Fruit fly (Drosophila melanogaster) whole organism, prepupa: Measurements from ENCODE around the gene CG43120.

Experiments used
- Blimp-1 ChIP-seq: fragments of 200-800 bp; sonication (Bioruptor generic); optimal IDR thresholded peaks from 3 replicates; lab custom pipeline; 2017; ENCODE audit warnings: missing biosample characterization, missing genetic modification characterization, mild to moderate bottlenecking, moderate library complexity, missing genetic modification reagents
- CG10631 ChIP-seq: fragments of 200-800 bp; sonication (Bioruptor generic); optimal IDR thresholded peaks from 2 replicates; lab custom pipeline; 2016; ENCODE audit warnings: missing biosample characterization, missing genetic modification characterization
- CG10669 ChIP-seq: fragments of 200-800 bp; sonication (Bioruptor generic); optimal IDR thresholded peaks from 3 replicates; lab custom pipeline; 2018; ENCODE audit warnings: missing biosample characterization, mild to moderate bottlenecking, missing genetic modification characterization, moderate library complexity
- CG11902 ChIP-seq: fragments of 200-800 bp; sonication (Bioruptor generic); optimal IDR thresholded peaks from 3 replicates; lab custom pipeline; 2016; ENCODE audit warnings: missing biosample characterization, missing genetic modification characterization
- CG15336 ChIP-seq: fragments of 200-800 bp; sonication (Bioruptor generic); IDR thresholded peaks from 2 replicates; pipeline ENCODE4 v1.3.6; 2022; ENCODE audit warnings: missing biosample characterization, missing genetic modification characterization
- CG1621 ChIP-seq: fragments of 200-800 bp; sonication (Bioruptor generic); optimal IDR thresholded peaks from 3 replicates; lab custom pipeline; 2018; ENCODE audit warnings: missing biosample characterization, mild to moderate bottlenecking, missing genetic modification characterization
- CG16779 ChIP-seq: fragments of 200-800 bp; sonication (Bioruptor generic); optimal IDR thresholded peaks from 3 replicates; lab custom pipeline; 2017; ENCODE audit warnings: missing biosample characterization, mild to moderate bottlenecking, missing genetic modification characterization
- CG3032 ChIP-seq: fragments of 200-800 bp; optimal IDR thresholded peaks from 2 replicates; lab custom pipeline; 2019; ENCODE audit warnings: missing biosample characterization, mild to moderate bottlenecking, missing genetic modification characterization, moderate library complexity
- CG31627 ChIP-seq: fragments of 200-800 bp; sonication (Bioruptor generic); optimal IDR thresholded peaks from 3 replicates; lab custom pipeline; 2016; ENCODE audit warnings: missing biosample characterization, missing genetic modification characterization
- CG32006 ChIP-seq: fragments of 200-800 bp; sonication (Bioruptor generic); optimal IDR thresholded peaks from 3 replicates; lab custom pipeline; 2017; ENCODE audit warnings: missing biosample characterization, mild to moderate bottlenecking, missing genetic modification characterization
- CG34406 ChIP-seq: fragments of 200-800 bp; sonication (Bioruptor generic); optimal IDR thresholded peaks from 3 replicates; lab custom pipeline; 2016; ENCODE audit warnings: missing biosample characterization, missing genetic modification characterization
- CG3919 ChIP-seq: fragments of 200-800 bp; sonication (Bioruptor generic); optimal IDR thresholded peaks from 3 replicates; lab custom pipeline; 2016; ENCODE audit warnings: missing biosample characterization, missing genetic modification characterization
- CG6163 ChIP-seq: fragments of 200-800 bp; sonication (Bioruptor generic); IDR thresholded peaks from 3 replicates; pipeline ENCODE4 v1.3.6; 2022; ENCODE audit warnings: missing biosample characterization, missing genetic modification characterization
- CG6792 ChIP-seq: fragments of 200-800 bp; sonication (Bioruptor generic); optimal IDR thresholded peaks from 3 replicates; lab custom pipeline; 2016; ENCODE audit warnings: missing biosample characterization, missing genetic modification characterization
- CG6808 ChIP-seq: fragments of 200-800 bp; sonication (Bioruptor generic); optimal IDR thresholded peaks from 3 replicates; lab custom pipeline; 2017; ENCODE audit warnings: missing biosample characterization, missing genetic modification characterization, mild to moderate bottlenecking, moderate library complexity, missing genetic modification reagents
- CG6854 ChIP-seq: fragments of 200-800 bp; sonication (Bioruptor generic); optimal IDR thresholded peaks from 2 replicates; lab custom pipeline; 2017; ENCODE audit warnings: missing biosample characterization, mild to moderate bottlenecking, missing genetic modification characterization
- CG7368 ChIP-seq: fragments of 200-800 bp; sonication (Bioruptor generic); optimal IDR thresholded peaks from 3 replicates; lab custom pipeline; 2016; ENCODE audit warnings: missing biosample characterization, missing genetic modification characterization
- CG8319 ChIP-seq: fragments of 200-800 bp; sonication (Bioruptor generic); optimal IDR thresholded peaks from 3 replicates; lab custom pipeline; 2016; ENCODE audit warnings: missing biosample characterization, missing genetic modification characterization
- CG8632 ChIP-seq: fragments of 200-800 bp; sonication (Bioruptor generic); optimal IDR thresholded peaks from 3 replicates; lab custom pipeline; 2016; ENCODE audit warnings: missing biosample characterization, missing genetic modification characterization
- Eip75B ChIP-seq: fragments of 200-800 bp; sonication (Bioruptor generic); optimal IDR thresholded peaks from 3 replicates; lab custom pipeline; 2016; ENCODE audit warnings: missing biosample characterization, missing genetic modification characterization
- Eip78C ChIP-seq: fragments of 200-800 bp; sonication (Bioruptor generic); peaks from one replicate; lab custom pipeline; 2016; ENCODE audit warnings: missing biosample characterization, missing genetic modification characterization
- Eip93F ChIP-seq: fragments of 200-800 bp; sonication (Bioruptor generic); optimal IDR thresholded peaks from 2 replicates; lab custom pipeline; 2016; ENCODE audit warnings: missing biosample characterization, mild to moderate bottlenecking, missing genetic modification characterization
- Ets21C ChIP-seq: fragments of 200-800 bp; sonication (Bioruptor generic); optimal IDR thresholded peaks from 3 replicates; lab custom pipeline; 2016; ENCODE audit warnings: missing biosample characterization, missing genetic modification characterization
- Ets96B ChIP-seq: fragments of 200-800 bp; optimal IDR thresholded peaks from 2 replicates; lab custom pipeline; 2019; ENCODE audit warnings: missing biosample characterization, mild to moderate bottlenecking, missing genetic modification characterization, moderate library complexity
- Gug ChIP-seq: fragments of 200-800 bp; sonication (Bioruptor generic); IDR thresholded peaks from 2 replicates; pipeline ENCODE4 v1.3.6; 2022; ENCODE audit warnings: missing biosample characterization, missing genetic modification characterization
- Hr38 ChIP-seq: sonication (Bioruptor generic); optimal IDR thresholded peaks from 2 replicates; lab custom pipeline; 2016; ENCODE audit warnings: missing biosample characterization, missing genetic modification characterization
- Hr39 ChIP-seq: fragments of 200-800 bp; sonication (Bioruptor generic); optimal IDR thresholded peaks from 2 replicates; lab custom pipeline; 2016; ENCODE audit warnings: missing biosample characterization, missing genetic modification characterization
- Met ChIP-seq: fragments of 200-800 bp; sonication (Bioruptor generic); optimal IDR thresholded peaks from 3 replicates; lab custom pipeline; 2016; ENCODE audit warnings: missing biosample characterization, missing genetic modification characterization
- OdsH ChIP-seq: fragments of 200-800 bp; sonication (Bioruptor generic); optimal IDR thresholded peaks from 3 replicates; lab custom pipeline; 2016; ENCODE audit warnings: missing biosample characterization, missing genetic modification characterization
- Smox ChIP-seq: fragments of 200-800 bp; sonication (Bioruptor generic); optimal IDR thresholded peaks from 3 replicates; lab custom pipeline; 2016; ENCODE audit warnings: missing biosample characterization, missing genetic modification characterization
- Sox102F ChIP-seq: fragments of 200-800 bp; sonication (Bioruptor generic); optimal IDR thresholded peaks from 2 replicates; lab custom pipeline; 2016; ENCODE audit warnings: missing biosample characterization, mild to moderate bottlenecking, missing genetic modification characterization
- Sox14 ChIP-seq: fragments of 200-800 bp; sonication (Bioruptor generic); optimal IDR thresholded peaks from 3 replicates; lab custom pipeline; 2016; ENCODE audit warnings: missing biosample characterization, missing genetic modification characterization
- Sox15 ChIP-seq: fragments of 200-800 bp; sonication (Bioruptor generic); optimal IDR thresholded peaks from 3 replicates; lab custom pipeline; 2016; ENCODE audit warnings: missing biosample characterization, missing genetic modification characterization
- achi ChIP-seq: fragments of 200-800 bp; sonication (Bioruptor generic); optimal IDR thresholded peaks from 3 replicates; lab custom pipeline; 2016; ENCODE audit warnings: missing biosample characterization, missing genetic modification characterization
- acj6 ChIP-seq: fragments of 200-800 bp; sonication (Bioruptor generic); optimal IDR thresholded peaks from 3 replicates; lab custom pipeline; 2016; ENCODE audit warnings: missing biosample characterization, missing genetic modification characterization
- dsx ChIP-seq: fragments of 200-800 bp; optimal IDR thresholded peaks from 3 replicates; lab custom pipeline; 2019; ENCODE audit warnings: missing biosample characterization, mild to moderate bottlenecking, missing genetic modification characterization, moderate library complexity; ENCODE audit not compliant: poor library complexity, severe bottlenecking
- eg ChIP-seq: fragments of 200-800 bp; sonication (Bioruptor generic); IDR thresholded peaks from 3 replicates; pipeline ENCODE4 v1.3.6; 2022; ENCODE audit warnings: missing biosample characterization, missing genetic modification characterization
- esn ChIP-seq: fragments of 200-800 bp; sonication (Bioruptor generic); optimal IDR thresholded peaks from 2 replicates; lab custom pipeline; 2016; ENCODE audit warnings: missing biosample characterization, mild to moderate bottlenecking, missing genetic modification characterization, moderate library complexity
- fkh ChIP-seq: fragments of 200-800 bp; sonication (Bioruptor generic); optimal IDR thresholded peaks from 3 replicates; lab custom pipeline; 2017; ENCODE audit warnings: missing biosample characterization, mild to moderate bottlenecking, missing genetic modification characterization, moderate library complexity
- net ChIP-seq: fragments of 200-800 bp; sonication (Bioruptor generic); optimal IDR thresholded peaks from 3 replicates; lab custom pipeline; 2016; ENCODE audit warnings: missing biosample characterization, missing genetic modification characterization
- pdm3 ChIP-seq: fragments of 200-800 bp; sonication (Bioruptor generic); optimal IDR thresholded peaks from 3 replicates; lab custom pipeline; 2016; ENCODE audit warnings: missing biosample characterization, missing genetic modification characterization
- salr ChIP-seq, 2 experiments: fragments of 200-800 bp; sonication (Bioruptor generic); optimal IDR thresholded peaks; 3 replicates each; lab custom pipeline; 2016 to 2018; ENCODE audit warnings: missing biosample characterization in 2 of 2, missing genetic modification characterization in 2 of 2, mild to moderate bottlenecking in 1 of 2
- spab ChIP-seq: fragments of 200-800 bp; sonication (Bioruptor generic); optimal IDR thresholded peaks from 2 replicates; lab custom pipeline; 2017; ENCODE audit warnings: missing biosample characterization, mild to moderate bottlenecking, missing genetic modification characterization, missing genetic modification reagents
- ss ChIP-seq, 2 experiments: fragments of 200-800 bp; sonication (Bioruptor generic); optimal IDR thresholded peaks; 2 replicates in 1 of 2; 3 replicates in 1 of 2; lab custom pipeline; 2017 to 2018; ENCODE audit warnings: mild to moderate bottlenecking in 2 of 2, missing biosample characterization in 2 of 2, missing genetic modification characterization in 2 of 2, moderate library complexity in 1 of 2
- svp ChIP-seq: fragments of 200-800 bp; sonication (Bioruptor generic); peaks from one replicate; lab custom pipeline; 2016; ENCODE audit warnings: missing biosample characterization, missing genetic modification characterization
- topi ChIP-seq: fragments of 200-800 bp; sonication (Bioruptor generic); optimal IDR thresholded peaks from 3 replicates; lab custom pipeline; 2016; ENCODE audit warnings: missing biosample characterization, missing genetic modification characterization
- vri ChIP-seq: fragments of 200-800 bp; sonication (Bioruptor generic); optimal IDR thresholded peaks from 3 replicates; lab custom pipeline; 2016; ENCODE audit warnings: missing biosample characterization, mild to moderate bottlenecking, missing genetic modification characterization

The CG43120 gene

dm6 chr3L:14364701-14365100 lies 17.0 kb upstream of the CG43120 start (continued):
- peak; percentile 78 for TF ChIP-seq CG7368 (GFP tag; lab: Kevin White, UChicago)
- peak; percentile 91 for TF ChIP-seq topi (GFP tag; lab: Kevin White, UChicago)
- TF ChIP-seq eg = peak; percentile 81
- TF ChIP-seq OdsH = peak; percentile 96
- peak; percentile 88 for TF ChIP-seq CG15336 (GFP tag; lab: Robert Waterston, UW)
- TF ChIP-seq CG31627 (GFP tag; lab: Kevin White, UChicago) = peak; percentile 95
- TF ChIP-seq svp = peak; percentile 99
- peak; percentile 96 for TF ChIP-seq Hr39
- peak; percentile 90 for TF ChIP-seq CG1621 (tag; lab: Kevin White, UChicago)
- peak; percentile 97 for TF ChIP-seq acj6 (GFP tag; lab: Kevin White, UChicago)
- peak; percentile 95 for TF ChIP-seq CG34406 (GFP tag; lab: Kevin White, UChicago)
- TF ChIP-seq CG8319 (GFP tag; lab: Kevin White, UChicago) = peak; percentile 74
- peak; percentile 83 for TF ChIP-seq CG16779 (tag; lab: Kevin White, UChicago)
- peak; percentile 91 for TF ChIP-seq Sox15
- TF ChIP-seq Eip75B = peak; percentile 95
- TF ChIP-seq CG3032 = peak; percentile 91
- peak; percentile 94 for TF ChIP-seq achi
- peak; percentile 95 for TF ChIP-seq CG10631 (GFP tag; lab: Kevin White, UChicago)
- peak; percentile 93 for TF ChIP-seq CG6792 (GFP tag; lab: Kevin White, UChicago)
- peak; percentile 97 for TF ChIP-seq Sox102F (GFP tag; lab: Kevin White, UChicago)

DNA sequence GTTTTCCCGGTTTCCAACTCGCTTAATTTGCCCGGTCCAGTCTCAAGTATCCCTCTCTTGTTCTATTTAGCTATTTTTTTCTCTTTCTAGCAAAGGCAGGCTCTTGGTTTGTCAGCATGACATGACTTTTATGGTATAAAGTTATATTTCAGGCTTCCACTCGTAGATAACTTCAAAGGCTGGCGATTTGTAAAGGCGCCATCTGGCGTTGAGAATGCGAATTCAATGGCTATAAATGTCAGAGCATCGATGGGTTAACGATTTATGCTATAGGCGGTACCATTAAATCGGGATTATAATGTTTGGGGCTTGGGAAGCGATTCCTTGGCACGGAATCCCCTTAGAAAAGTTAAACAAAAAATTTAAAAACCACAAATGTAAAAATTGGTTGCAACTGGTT lies 16.3 kb upstream of the CG43120 start:
- no peak for TF ChIP-seq salr (GFP tag; optimal IDR thresholded peaks at IDR 0.05; lab: Kevin White, UChicago)
- no peak for TF ChIP-seq svp
- TF ChIP-seq Met (GFP tag; lab: Kevin White, UChicago) = no peak
- TF ChIP-seq CG8632 (GFP tag; lab: Kevin White, UChicago) = no peak
- TF ChIP-seq CG6163 (GFP tag; lab: Robert Waterston, UW) = 0 out of 3 replicates have a peak, but pooled peaks have one; percentile 6
- no peak for TF ChIP-seq Hr38
- no peak for TF ChIP-seq eg
- TF ChIP-seq CG11902 (GFP tag; lab: Kevin White, UChicago) = no peak
- TF ChIP-seq Ets96B (tag; lab: Kevin White, UChicago) = no peak
- TF ChIP-seq Eip78C = peak; percentile 14
- no peak for TF ChIP-seq Gug (GFP tag; lab: Robert Waterston, UW)

dm6 chr3L:14366124-14366523 lies 15.6 kb upstream of the CG43120 start:
- TF ChIP-seq acj6 (GFP tag; lab: Kevin White, UChicago) = no peak
- TF ChIP-seq svp = no peak
- TF ChIP-seq CG6854 (GFP tag; lab: Kevin White, UChicago) = peak; percentile 8
- TF ChIP-seq Eip93F (GFP tag; lab: Kevin White, UChicago) = no peak
- TF ChIP-seq achi = no peak
- TF ChIP-seq esn (GFP tag; lab: Kevin White, UChicago) = peak; percentile 35
- no peak for TF ChIP-seq salr (GFP tag; optimal IDR thresholded peaks at IDR 0.05; lab: Kevin White, UChicago)
- no peak for TF ChIP-seq net (GFP tag; lab: Kevin White, UChicago)
- no peak for TF ChIP-seq Gug (GFP tag; lab: Robert Waterston, UW)
- TF ChIP-seq Sox102F (GFP tag; lab: Kevin White, UChicago) = no peak
- no peak for TF ChIP-seq Ets21C (GFP tag; lab: Kevin White, UChicago)
- no peak for TF ChIP-seq Blimp-1 (GFP tag; lab: Kevin White, UChicago)
- TF ChIP-seq CG10669 = no peak
- peak; percentile 47 for TF ChIP-seq vri (GFP tag; lab: Kevin White, UChicago)
- no peak for TF ChIP-seq ss (GFP tag; optimal IDR thresholded peaks at IDR 0.05; lab: Kevin White, UChicago)
- no peak for TF ChIP-seq dsx (GFP tag; lab: Kevin White, UChicago)
- TF ChIP-seq CG3919 = no peak
- TF ChIP-seq OdsH = no peak
- TF ChIP-seq Eip78C = peak; percentile 53
- no peak for TF ChIP-seq CG6792 (GFP tag; lab: Kevin White, UChicago)
- TF ChIP-seq spab (GFP tag; lab: Kevin White, UChicago) = no peak
- no peak for TF ChIP-seq pdm3
- TF ChIP-seq CG8632 (GFP tag; lab: Kevin White, UChicago) = no peak
- no peak for TF ChIP-seq Sox14
- no peak for TF ChIP-seq CG32006 (GFP tag; lab: Kevin White, UChicago)
- TF ChIP-seq CG6808 (GFP tag; lab: Kevin White, UChicago) = no peak
- TF ChIP-seq CG15336 (GFP tag; lab: Robert Waterston, UW) = no peak
- TF ChIP-seq fkh (GFP tag; lab: Kevin White, UChicago) = peak; percentile 98
- no peak for TF ChIP-seq CG10631 (GFP tag; lab: Kevin White, UChicago)
- no peak for TF ChIP-seq Ets96B (tag; lab: Kevin White, UChicago)
- no peak for TF ChIP-seq CG34406 (GFP tag; lab: Kevin White, UChicago)
- TF ChIP-seq Smox (GFP tag; lab: Kevin White, UChicago) = peak; percentile 13
- TF ChIP-seq CG3032 = no peak
